Fruit fly (Drosophila melanogaster): ENCODE results near the gene mRpL28.

The mRpL28 gene

DNA sequence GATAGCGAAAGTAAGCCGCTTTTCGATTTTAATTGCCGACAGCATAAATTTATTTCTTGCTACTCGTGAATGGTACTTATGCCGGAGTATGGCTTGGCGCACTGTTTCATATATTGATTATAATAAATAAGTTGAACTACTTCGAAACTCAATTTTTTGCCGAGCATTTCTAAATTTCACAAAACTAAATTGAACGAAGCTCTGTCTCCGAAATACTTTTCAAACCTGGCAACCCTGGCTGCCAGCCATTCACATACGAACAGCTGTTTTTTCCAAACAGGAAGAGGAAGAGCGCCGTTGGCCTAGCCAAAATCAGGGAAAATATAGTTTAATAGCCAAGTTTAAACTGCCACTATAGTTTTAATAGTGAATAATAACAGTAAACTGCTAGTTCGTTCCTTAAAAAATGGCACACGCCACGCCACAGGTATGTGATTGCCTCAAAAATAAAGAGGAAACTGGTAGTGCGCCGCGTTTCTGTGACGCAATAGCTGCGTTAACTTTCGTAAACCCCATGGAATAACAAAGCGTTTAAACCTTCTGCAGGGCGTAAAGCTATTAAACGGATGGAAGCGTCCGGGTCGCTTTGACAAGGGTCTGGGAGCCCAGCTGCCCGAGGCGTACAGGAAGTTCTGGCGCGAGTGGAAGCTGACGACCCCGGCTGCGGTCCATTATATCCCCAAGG lies at the start of gene mRpL28:
Gene mRpL28 (plus strand): TSS at position 246 of the 685 bp plus-strand sequence.
- TF ChIP-seq Ets21C (GFP tag; optimal IDR thresholded peaks at IDR 0.05) (no peak), Blimp-1 (GFP tag; optimal IDR thresholded peaks at IDR 0.05) (no peak), salr (GFP tag; optimal IDR thresholded peaks at IDR 0.05) (no peak), Met (GFP tag; optimal IDR thresholded peaks at IDR 0.05) (no peak), Ets96B (tag; optimal IDR thresholded peaks at IDR 0.05) (no peak), CG4318 (GFP tag; optimal IDR thresholded peaks at IDR 0.05) (no peak), CG15336 (GFP tag; IDR thresholded peaks at IDR 0.05) (no peak), CG6792 (GFP tag; optimal IDR thresholded peaks at IDR 0.05) (no peak), Smox (GFP tag; optimal IDR thresholded peaks at IDR 0.05) (no peak), esn (GFP tag; optimal IDR thresholded peaks at IDR 0.05) (peak; percentile 47), Eip78C (GFP tag) (no peak), CG6854 (GFP tag; optimal IDR thresholded peaks at IDR 0.05) (peak; percentile 1), acj6 (GFP tag; optimal IDR thresholded peaks at IDR 0.05) (no peak), pdm3 (GFP tag; optimal IDR thresholded peaks at IDR 0.05) (no peak), CG31627 (GFP tag; optimal IDR thresholded peaks at IDR 0.05) (peak; percentile 7), Hr4 (GFP tag; optimal IDR thresholded peaks at IDR 0.05) (no peak), dac (GFP tag; optimal IDR thresholded peaks at IDR 0.05) (no peak), CG16779 (tag; optimal IDR thresholded peaks at IDR 0.05) (no peak), CG8319 (GFP tag; optimal IDR thresholded peaks at IDR 0.05) (no peak), CG6808 (GFP tag; optimal IDR thresholded peaks at IDR 0.05) (no peak), Eip93F (GFP tag; optimal IDR thresholded peaks at IDR 0.05) (no peak), CG34406 (GFP tag; optimal IDR thresholded peaks at IDR 0.05) (no peak), spab (GFP tag; optimal IDR thresholded peaks at IDR 0.05) (no peak), CG3032 (tag; optimal IDR thresholded peaks at IDR 0.05) (peak; percentile 0), eg (GFP tag; IDR thresholded peaks at IDR 0.05) (no peak)

DNA sequence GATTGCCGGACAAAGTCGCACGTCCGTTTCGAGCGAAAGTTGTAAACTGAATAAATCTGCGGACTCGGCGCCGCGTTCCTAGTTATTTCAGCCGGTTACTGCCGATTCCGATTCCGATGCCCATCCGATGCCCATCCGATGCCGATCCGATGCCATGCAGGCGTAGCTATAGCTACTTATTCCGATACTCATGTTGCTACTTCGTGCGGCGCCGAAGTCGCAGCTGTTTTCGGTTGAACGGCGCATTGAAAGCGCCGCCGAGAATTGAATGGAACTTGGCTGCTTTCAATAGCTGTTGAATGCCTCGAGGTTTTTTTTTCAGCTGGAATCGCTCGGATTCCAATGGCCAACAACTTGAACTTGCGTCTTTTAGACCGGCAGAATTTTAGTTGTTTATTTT lies 45.4 kb upstream of the mRpL28 start:
- TF ChIP-seq CG6163 (GFP tag; IDR thresholded peaks at IDR 0.05) (0 out of 3 replicates have a peak, but pooled peaks have one; percentile 21), eg (GFP tag; IDR thresholded peaks at IDR 0.05) (peak; percentile 42; the same call in 1 of the 3 replicates), CG16779 (tag; optimal IDR thresholded peaks at IDR 0.05) (peak; percentile 19), Eip78C (GFP tag) (peak; percentile 30), vri (GFP tag; optimal IDR thresholded peaks at IDR 0.05) (no peak)

dm6 chr2L:4930541-4930940 lies 43.2 kb upstream of the mRpL28 start:
- TF ChIP-seq CG34406 (GFP tag; optimal IDR thresholded peaks at IDR 0.05) (no peak), CG6163 (GFP tag; IDR thresholded peaks at IDR 0.05) (peak; percentile 61; the same call in 2 of the 3 replicates), Ets96B (tag; optimal IDR thresholded peaks at IDR 0.05) (no peak), eg (GFP tag; IDR thresholded peaks at IDR 0.05) (peak; percentile 77), Eip78C (GFP tag) (peak; percentile 56), CG8119 (GFP tag; IDR thresholded peaks at IDR 0.05) (peak; percentile 60; the same call in 2 of the 3 replicates), fd59A (GFP tag; optimal IDR thresholded peaks at IDR 0.05) (no peak), dac (GFP tag; optimal IDR thresholded peaks at IDR 0.05) (no peak), Blimp-1 (GFP tag; optimal IDR thresholded peaks at IDR 0.05) (no peak), OdsH (GFP tag; optimal IDR thresholded peaks at IDR 0.05) (no peak), Hr4 (GFP tag; optimal IDR thresholded peaks at IDR 0.05) (peak; percentile 11), acj6 (GFP tag; optimal IDR thresholded peaks at IDR 0.05) (peak; percentile 9), CG32006 (GFP tag; optimal IDR thresholded peaks at IDR 0.05) (peak; percentile 11), CG15336 (GFP tag; IDR thresholded peaks at IDR 0.05) (peak; percentile 66; the same call in 1 of the 2 replicates)

- TF ChIP-seq Hr4 (GFP tag; optimal IDR thresholded peaks at IDR 0.05), result no peak
- no peak for TF ChIP-seq fkh (GFP tag; optimal IDR thresholded peaks at IDR 0.05)
- TF ChIP-seq CG6792 (GFP tag; optimal IDR thresholded peaks at IDR 0.05), result no peak
- no peak for TF ChIP-seq CG6163 (GFP tag; IDR thresholded peaks at IDR 0.05)
- no peak for TF ChIP-seq CG11762 (GFP tag; optimal IDR thresholded peaks at IDR 0.05; ENCODE audit: insufficient read depth)
- no peak for TF ChIP-seq CG1621 (tag; optimal IDR thresholded peaks at IDR 0.05)
- no peak for TF ChIP-seq Sox102F (GFP tag; optimal IDR thresholded peaks at IDR 0.05)
- no peak for TF ChIP-seq CG7368 (GFP tag; optimal IDR thresholded peaks at IDR 0.05)
- no peak for TF ChIP-seq CG32006 (GFP tag; optimal IDR thresholded peaks at IDR 0.05)
- no peak for TF ChIP-seq salr (GFP tag; optimal IDR thresholded peaks at IDR 0.05)
- TF ChIP-seq net (GFP tag; optimal IDR thresholded peaks at IDR 0.05), result no peak
- no peak for TF ChIP-seq topi (GFP tag; optimal IDR thresholded peaks at IDR 0.05)
- TF ChIP-seq CG10669 (GFP tag; optimal IDR thresholded peaks at IDR 0.05), result no peak
Measured at dm6 chr2L:4932284-4932683, 41.5 kb upstream of the mRpL28 start, which contains the start of gene hoe1. Gene hoe1, minus strand, starts transcription at chr2L:4932384.
